Fruit fly (Drosophila melanogaster): ENCODE measurements around the gene CG18641.
A peak's percentile ranks its signal among the peaks of the same experiment; 100 is the strongest.

CG18641 gene

dm6 chr2L:2363626-2364147 lies 51.4 kb downstream of the CG18641 start (continued):
- TF ChIP-seq gcm2 (GFP tag; optimal IDR thresholded peaks at IDR 0.05): peak; percentile 64
- TF ChIP-seq gem (tag; optimal IDR thresholded peaks at IDR 0.05): peak; percentile 93
- TF ChIP-seq CG12104 (GFP tag; optimal IDR thresholded peaks at IDR 0.05): peak; percentile 70
- TF ChIP-seq CG15601 (tag; optimal IDR thresholded peaks at IDR 0.05): peak; percentile 92
- no peak for TF ChIP-seq CG7745 (tag; optimal IDR thresholded peaks at IDR 0.05)
- TF ChIP-seq pho (GFP tag; optimal IDR thresholded peaks at IDR 0.05): peak; percentile 60
- TF ChIP-seq ash1 (GFP tag; optimal IDR thresholded peaks at IDR 0.05): no peak
- no peak for TF ChIP-seq gfzf (GFP tag; optimal IDR thresholded peaks at IDR 0.05)
- TF ChIP-seq CG12391 (tag; optimal IDR thresholded peaks at IDR 0.05): peak; percentile 89
- TF ChIP-seq mirr (GFP tag; optimal IDR thresholded peaks at IDR 0.05): peak; percentile 64
- TF ChIP-seq CG12659 (GFP tag; optimal IDR thresholded peaks at IDR 0.05): peak; percentile 90
- TF ChIP-seq ci (GFP tag; IDR thresholded peaks at IDR 0.05): peak; percentile 90
- peak; percentile 77 for TF ChIP-seq onecut (GFP tag; IDR thresholded peaks at IDR 0.05)
- peak; percentile 54; the same call in 1 of the 2 replicates for TF ChIP-seq CG11247 (GFP tag; IDR thresholded peaks at IDR 0.05)
- peak; percentile 88 for TF ChIP-seq CG18476 (GFP tag; optimal IDR thresholded peaks at IDR 0.05)
- peak; percentile 80 for TF ChIP-seq CG7372 (GFP tag; IDR thresholded peaks at IDR 0.05)
- no peak for TF ChIP-seq disco-r (GFP tag; optimal IDR thresholded peaks at IDR 0.05)
- no peak for TF ChIP-seq pros (GFP tag; optimal IDR thresholded peaks at IDR 0.05)
- peak; percentile 92 for TF ChIP-seq PHDP (tag; optimal IDR thresholded peaks at IDR 0.05)
- TF ChIP-seq ara (GFP tag; IDR thresholded peaks at IDR 0.05): peak; percentile 79; the same call in 1 of the 2 replicates
- peak; percentile 70 for TF ChIP-seq CG1603 (tag; optimal IDR thresholded peaks at IDR 0.05)
- TF ChIP-seq CG10543 (GFP tag; optimal IDR thresholded peaks at IDR 0.05): peak; percentile 86
- peak; percentile 29 for TF ChIP-seq CG8944 (GFP tag; optimal IDR thresholded peaks at IDR 0.05)
- TF ChIP-seq CG34422 (GFP tag; IDR thresholded peaks at IDR 0.05): peak; percentile 87; the same call in 2 of the 3 replicates
- peak; percentile 84 for TF ChIP-seq odd (GFP tag; optimal IDR thresholded peaks at IDR 0.05)
- TF ChIP-seq CG15479 (GFP tag; optimal IDR thresholded peaks at IDR 0.05): peak; percentile 47
- TF ChIP-seq CG5953 (GFP tag; IDR thresholded peaks at IDR 0.05): 0 out of 2 replicates have a peak, but pooled peaks have one; percentile 49
- peak; percentile 86 for TF ChIP-seq Dek (tag; optimal IDR thresholded peaks at IDR 0.05)
- TF ChIP-seq Nf-YC (tag; optimal IDR thresholded peaks at IDR 0.05): peak; percentile 75
- TF ChIP-seq hth (optimal IDR thresholded peaks at IDR 0.05): no peak
- TF ChIP-seq sqz (GFP tag; optimal IDR thresholded peaks at IDR 0.05): peak; percentile 81
- peak; percentile 70 for TF ChIP-seq Hmx (GFP tag; optimal IDR thresholded peaks at IDR 0.05)
- peak; percentile 94 for TF ChIP-seq CG17568 (GFP tag; optimal IDR thresholded peaks at IDR 0.05)
- TF ChIP-seq HmgZ (tag; optimal IDR thresholded peaks at IDR 0.05): peak; percentile 91
- TF ChIP-seq CG32767 (GFP tag; IDR thresholded peaks at IDR 0.05): peak; percentile 88
- peak; percentile 83 for TF ChIP-seq Ets65A (GFP tag)
- no peak for TF ChIP-seq hb (GFP tag; IDR thresholded peaks at IDR 0.05; ENCODE audit: partially characterized antibody)
- peak; percentile 25 for TF ChIP-seq sima (GFP tag; optimal IDR thresholded peaks at IDR 0.05)

dm6 chr2L:2362808-2363394 lies 52.2 kb downstream of the CG18641 start:
- TF ChIP-seq p53 (GFP tag; optimal IDR thresholded peaks at IDR 0.05) (no peak), ci (GFP tag; IDR thresholded peaks at IDR 0.05) (0 out of 3 replicates have a peak, but pooled peaks have one; percentile 19), Trl (optimal IDR thresholded peaks at IDR 0.05) (peak; percentile 25 to 41), Trl (GFP tag; optimal IDR thresholded peaks at IDR 0.05) (no peak), kah (GFP tag; optimal IDR thresholded peaks at IDR 0.05) (no peak), CG3163 (GFP tag; optimal IDR thresholded peaks at IDR 0.05) (no peak), ind (GFP tag; optimal IDR thresholded peaks at IDR 0.05) (no peak), seq (GFP tag; IDR thresholded peaks at IDR 0.05) (0 out of 2 replicates have a peak, but pooled peaks have one; percentile 10), CG1603 (tag; optimal IDR thresholded peaks at IDR 0.05) (no peak), nom (GFP tag; optimal IDR thresholded peaks at IDR 0.05) (peak; percentile 91), jumu (GFP tag; optimal IDR thresholded peaks at IDR 0.05) (no peak), dan (GFP tag; IDR thresholded peaks at IDR 0.05) (no peak), nmo (GFP tag; optimal IDR thresholded peaks at IDR 0.05) (no peak), CG31441 (GFP tag; IDR thresholded peaks at IDR 0.05) (no peak), crol (GFP tag; IDR thresholded peaks at IDR 0.05) (peak; percentile 38; the same call in 1 of the 2 replicates), grau (tag; optimal IDR thresholded peaks at IDR 0.05) (peak; percentile 65)

Data from whole organism, embryonic.